Worm (Caenorhabditis elegans): ENCODE data around the gene sto-6.

DNA sequence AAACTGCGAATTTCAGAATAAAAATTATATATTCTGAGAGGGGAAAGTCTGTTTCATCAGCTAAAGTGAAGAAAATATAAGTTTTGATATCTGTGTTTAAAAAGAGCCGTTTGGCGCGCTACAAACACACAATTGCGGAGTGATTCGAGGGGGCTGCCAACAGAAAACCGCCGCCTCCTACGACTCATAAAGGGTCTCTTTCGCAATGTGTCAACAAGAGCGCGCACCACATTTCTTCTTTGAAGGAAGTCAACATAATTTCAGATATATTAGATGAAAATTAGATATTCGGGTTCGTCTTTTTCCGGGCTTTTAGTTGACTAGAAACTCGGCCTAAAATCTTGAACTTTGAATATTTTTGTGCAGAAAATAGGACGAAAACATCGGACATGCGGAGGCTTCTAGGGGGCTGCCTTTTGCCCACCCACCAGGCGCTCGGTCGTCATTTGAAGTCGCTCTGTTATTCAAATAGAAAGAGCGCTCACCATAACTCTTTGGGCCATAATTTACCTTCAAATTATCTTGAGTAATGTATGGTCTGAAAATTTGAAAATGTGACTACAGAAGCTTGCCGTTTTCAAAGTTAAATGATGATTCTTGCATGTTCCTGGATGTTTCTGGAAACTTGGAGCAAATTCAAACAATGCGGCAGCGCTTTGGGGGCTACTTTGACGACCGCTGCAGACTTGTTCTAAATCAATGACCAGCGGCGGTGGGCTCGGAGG lies 26.3 kb upstream of the sto-6 start:
- TF ChIP-seq W03F9.2 (tag; optimal IDR thresholded peaks at IDR 0.05) (peak; percentile 75), dao-5 (tag; optimal IDR thresholded peaks at IDR 0.05) (no peak)

Measured in whole organism, L4/young adult.